Worm (Caenorhabditis elegans) whole organism, midembryonic: ENCODE results near the gene str-85.

Experiments
- flt-1 ChIP-seq: fragments of 200-800 bp; sonication (Bioruptor generic); IDR thresholded peaks from 2 replicates; pipeline ENCODE4 v1.3.6; 2022; ENCODE audit warnings: missing genetic modification characterization, missing compliant biosample characterization
- ztf-23 ChIP-seq: fragments of 200-800 bp; sonication (Bioruptor generic); IDR thresholded peaks from 2 replicates; pipeline ENCODE4 v1.3.6; 2022; ENCODE audit warnings: missing genetic modification reagents, missing genetic modification characterization, missing compliant biosample characterization

ce11 chrV:8940419-8940818 lies 45.2 kb downstream of the str-85 start:
- TF ChIP-seq ztf-23, result no peak
- TF ChIP-seq flt-1, result no peak
